Fruit fly (Drosophila melanogaster) whole organism, wandering third instar larva: Measurements from ENCODE around the gene CG13723.

Source experiments
- Abd-B ChIP-seq: fragments of >200 bp; optimal IDR thresholded peaks from 2 replicates; lab custom pipeline; 2017; ENCODE audit warnings: missing biosample characterization, missing genetic modification characterization
- CG32264 ChIP-seq: fragments of 200-800 bp; sonication (Bioruptor generic); optimal IDR thresholded peaks from 2 replicates; lab custom pipeline; 2016; ENCODE audit warnings: missing biosample characterization, missing genetic modification characterization
- CG9705 ChIP-seq: fragments of 200-800 bp; sonication (Bioruptor generic); optimal IDR thresholded peaks from 2 replicates; lab custom pipeline; 2018; ENCODE audit warnings: missing biosample characterization, mild to moderate bottlenecking, missing genetic modification characterization
- CrebA ChIP-seq: fragments of 200-800 bp; sonication (Bioruptor generic); optimal IDR thresholded peaks from 2 replicates; lab custom pipeline; 2016; ENCODE audit warnings: missing biosample characterization, mild to moderate bottlenecking, missing genetic modification characterization, borderline replicate concordance
- Dfd ChIP-seq: fragments of >200 bp; optimal IDR thresholded peaks from 2 replicates; lab custom pipeline; 2017; ENCODE audit warnings: missing biosample characterization, missing genetic modification characterization
- Dif ChIP-seq: fragments of 200-275, 200-300 bp; sonication (Bioruptor generic); optimal IDR thresholded peaks from 2 replicates; lab custom pipeline; 2018; ENCODE audit warnings: missing biosample characterization, missing genetic modification characterization; ENCODE audit not compliant: partially characterized antibody
- GATAd ChIP-seq: sonication (Bioruptor generic); optimal IDR thresholded peaks from 2 replicates; lab custom pipeline; 2016; ENCODE audit warnings: missing biosample characterization, missing genetic modification characterization
- HLH106 ChIP-seq: fragments of 200-800 bp; optimal IDR thresholded peaks from 3 replicates; lab custom pipeline; 2019; ENCODE audit warnings: missing biosample characterization, mild to moderate bottlenecking, missing genetic modification characterization, moderate library complexity
- Hnf4 ChIP-seq: fragments of 200-800 bp; sonication (Bioruptor generic); optimal IDR thresholded peaks from 2 replicates; lab custom pipeline; 2016; ENCODE audit warnings: missing biosample characterization, mild to moderate bottlenecking, missing genetic modification characterization
- Hr78 ChIP-seq: fragments of >200 bp; optimal IDR thresholded peaks from 2 replicates; lab custom pipeline; 2017; ENCODE audit warnings: missing biosample characterization, missing genetic modification characterization
- Hr83 ChIP-seq: fragments of 200-300 bp; sonication (Bioruptor generic); optimal IDR thresholded peaks from 2 replicates; lab custom pipeline; 2016; ENCODE audit warnings: missing biosample characterization, mild to moderate bottlenecking, missing genetic modification characterization, moderate library complexity; ENCODE audit not compliant: poor library complexity, severe bottlenecking
- Jra ChIP-seq: sonication (Bioruptor generic); optimal IDR thresholded peaks from 2 replicates; lab custom pipeline; 2016; ENCODE audit warnings: missing biosample characterization, missing genetic modification characterization
- Mio ChIP-seq: sonication (Bioruptor generic); optimal IDR thresholded peaks from 2 replicates; lab custom pipeline; 2016; ENCODE audit warnings: missing biosample characterization, missing genetic modification characterization
- Myc ChIP-seq: fragments of >200 bp; optimal IDR thresholded peaks from 2 replicates; lab custom pipeline; 2017
- N ChIP-seq: fragments of >200 bp; optimal IDR thresholded peaks from 2 replicates; lab custom pipeline; 2018; ENCODE audit warnings: missing biosample characterization, missing external identifiers, missing genetic modification characterization
- OdsH ChIP-seq: fragments of 200-800 bp; sonication (Bioruptor generic); optimal IDR thresholded peaks from 2 replicates; lab custom pipeline; 2016; ENCODE audit warnings: missing biosample characterization, mild to moderate bottlenecking, missing genetic modification characterization
- Rel ChIP-seq, 2 experiments: fragments of 200-800 bp; sonication (Bioruptor generic) in 1 of 2; optimal IDR thresholded peaks; 2 replicates in 1 of 2; 3 replicates in 1 of 2; lab custom pipeline; 2016 to 2019; ENCODE audit warnings: mild to moderate bottlenecking in 2 of 2, missing biosample characterization in 2 of 2, missing genetic modification characterization in 2 of 2, moderate library complexity in 1 of 2
- Sp1 ChIP-seq: fragments of 200-800 bp; sonication (Bioruptor generic); optimal IDR thresholded peaks from 3 replicates; lab custom pipeline; 2019; ENCODE audit warnings: missing biosample characterization, mild to moderate bottlenecking, missing genetic modification characterization, moderate library complexity
- Vsx2 ChIP-seq: fragments of 200-300, 225-300 bp; sonication (Bioruptor generic); optimal IDR thresholded peaks from 2 replicates; lab custom pipeline; 2018; ENCODE audit warnings: missing biosample characterization, missing genetic modification characterization; ENCODE audit not compliant: partially characterized antibody
- br ChIP-seq: fragments of 200-800 bp; sonication (Bioruptor generic); optimal IDR thresholded peaks from 2 replicates; lab custom pipeline; 2016; ENCODE audit warnings: missing biosample characterization, missing genetic modification characterization
- brk ChIP-seq: fragments of 200-800 bp; sonication (Bioruptor generic); optimal IDR thresholded peaks from 2 replicates; lab custom pipeline; 2016; ENCODE audit warnings: missing biosample characterization, mild to moderate bottlenecking, missing genetic modification characterization
- dl ChIP-seq, 2 experiments: fragments of 175-275, 200-275 bp in 1 of 2; fragments of 200-275 bp in 1 of 2; sonication (Bioruptor generic); optimal IDR thresholded peaks; lab custom pipeline; 2018; ENCODE audit warnings: mild to moderate bottlenecking in 2 of 2, missing biosample characterization in 2 of 2, missing genetic modification characterization in 2 of 2, moderate library complexity in 2 of 2; ENCODE audit not compliant: partially characterized antibody in 2 of 2, insufficient read depth in 1 of 2
- dmrt93B ChIP-seq: fragments of 200-800 bp; sonication (Bioruptor generic); optimal IDR thresholded peaks from 2 replicates; lab custom pipeline; 2018; ENCODE audit warnings: missing biosample characterization, mild to moderate bottlenecking, missing genetic modification characterization
- dsf ChIP-seq: sonication (Bioruptor generic); optimal IDR thresholded peaks from 2 replicates; lab custom pipeline; 2016; ENCODE audit warnings: missing biosample characterization, missing genetic modification characterization, borderline replicate concordance
- ey ChIP-seq: fragments of 200-800 bp; sonication (Bioruptor generic); optimal IDR thresholded peaks from 2 replicates; lab custom pipeline; 2016; ENCODE audit warnings: missing biosample characterization, missing genetic modification characterization
- foxo ChIP-seq, 2 experiments: fragments of 200-800 bp; sonication (Bioruptor generic); optimal IDR thresholded peaks; 2 replicates in 1 of 2; 3 replicates in 1 of 2; lab custom pipeline; 2016 to 2017; ENCODE audit warnings: missing biosample characterization in 2 of 2, missing genetic modification characterization in 2 of 2
- fru ChIP-seq: fragments of 200-800 bp; sonication (Bioruptor generic); optimal IDR thresholded peaks from 3 replicates; lab custom pipeline; 2016; ENCODE audit warnings: missing biosample characterization, mild to moderate bottlenecking, missing genetic modification characterization
- h ChIP-seq: fragments of 200-800 bp; sonication (Bioruptor generic); optimal IDR thresholded peaks from 3 replicates; lab custom pipeline; 2016; ENCODE audit warnings: missing biosample characterization, mild to moderate bottlenecking, missing genetic modification characterization
- jim ChIP-seq: fragments of 175-275, 200-325 bp; sonication (Bioruptor generic); optimal IDR thresholded peaks from 2 replicates; lab custom pipeline; 2016; ENCODE audit warnings: missing biosample characterization, mild to moderate bottlenecking, missing genetic modification characterization
- lola ChIP-seq: fragments of >200 bp; optimal IDR thresholded peaks from 2 replicates; lab custom pipeline; 2017; ENCODE audit warnings: missing biosample characterization, missing genetic modification characterization
- pan ChIP-seq: fragments of >200 bp; optimal IDR thresholded peaks from 2 replicates; lab custom pipeline; 2017
- psq ChIP-seq: fragments of 200-800 bp; sonication (Bioruptor generic); optimal IDR thresholded peaks from 3 replicates; lab custom pipeline; 2017; ENCODE audit warnings: missing biosample characterization, mild to moderate bottlenecking, missing genetic modification characterization, moderate library complexity
- rgr ChIP-seq: fragments of 200-800 bp; sonication (Bioruptor generic); optimal IDR thresholded peaks from 3 replicates; lab custom pipeline; 2016; ENCODE audit warnings: missing biosample characterization, mild to moderate bottlenecking, missing genetic modification characterization
- sage ChIP-seq: fragments of 200-800 bp; sonication (Bioruptor generic); optimal IDR thresholded peaks from 2 replicates; lab custom pipeline; 2016; ENCODE audit warnings: missing biosample characterization, mild to moderate bottlenecking, missing genetic modification characterization
- sv ChIP-seq: fragments of 200-800 bp; sonication (Bioruptor generic); optimal IDR thresholded peaks from 3 replicates; lab custom pipeline; 2016; ENCODE audit warnings: missing biosample characterization, missing genetic modification characterization
- tai ChIP-seq: sonication (Bioruptor generic); optimal IDR thresholded peaks from 2 replicates; lab custom pipeline; 2016; ENCODE audit warnings: missing biosample characterization, missing genetic modification characterization
- usp ChIP-seq: fragments of >200 bp; optimal IDR thresholded peaks from 2 replicates; lab custom pipeline; 2017; ENCODE audit warnings: missing biosample characterization, missing genetic modification characterization
- woc ChIP-seq: sonication (Bioruptor generic); optimal IDR thresholded peaks from 2 replicates; lab custom pipeline; 2016; ENCODE audit warnings: missing biosample characterization, mild to moderate bottlenecking, missing genetic modification characterization

The CG13723 gene

DNA sequence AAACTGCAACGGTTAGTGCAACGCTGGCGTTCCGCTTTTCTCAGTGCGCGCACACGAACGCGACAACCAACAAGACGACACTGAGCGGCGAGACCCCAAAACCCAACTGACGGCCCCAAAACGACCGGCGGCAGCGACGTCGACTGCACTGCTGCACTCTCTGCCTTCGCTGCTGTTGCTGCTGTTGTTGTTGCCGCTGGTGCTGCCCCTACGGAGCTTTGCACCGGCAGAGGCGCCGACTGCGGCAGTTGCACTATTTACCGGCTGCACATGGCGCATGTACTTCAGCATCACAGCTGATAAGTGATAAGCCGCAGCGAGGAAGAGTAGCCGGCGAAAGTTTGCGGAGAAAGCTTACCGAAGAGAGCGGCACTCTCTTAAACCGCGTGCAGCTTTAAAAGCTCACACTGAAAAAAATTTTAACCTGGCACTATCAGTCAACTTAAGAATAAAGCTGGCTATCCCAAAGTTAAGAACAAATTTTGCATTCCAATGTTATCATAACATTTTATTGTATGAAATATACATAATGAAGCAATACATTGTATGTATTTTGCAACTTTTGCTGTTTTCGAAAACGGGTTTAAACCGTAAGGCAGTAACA lies 26.0 kb upstream of the CG13723 start, which contains the start of gene Rbp6:
Rbp6 (minus strand) TSS at position 84 of the 604 bp plus-strand sequence.
- TF ChIP-seq fru (no peak), CG32264 (no peak), h (peak; percentile 39), foxo (GFP tag; optimal IDR thresholded peaks at IDR 0.05; lab: Kevin White, UChicago) (peak in 1 of 2 experiments; percentile 19), rgr (GFP tag; lab: Kevin White, UChicago) (peak; percentile 36)
- TF ChIP-seq, all 38 proteins: peak for 3

DNA sequence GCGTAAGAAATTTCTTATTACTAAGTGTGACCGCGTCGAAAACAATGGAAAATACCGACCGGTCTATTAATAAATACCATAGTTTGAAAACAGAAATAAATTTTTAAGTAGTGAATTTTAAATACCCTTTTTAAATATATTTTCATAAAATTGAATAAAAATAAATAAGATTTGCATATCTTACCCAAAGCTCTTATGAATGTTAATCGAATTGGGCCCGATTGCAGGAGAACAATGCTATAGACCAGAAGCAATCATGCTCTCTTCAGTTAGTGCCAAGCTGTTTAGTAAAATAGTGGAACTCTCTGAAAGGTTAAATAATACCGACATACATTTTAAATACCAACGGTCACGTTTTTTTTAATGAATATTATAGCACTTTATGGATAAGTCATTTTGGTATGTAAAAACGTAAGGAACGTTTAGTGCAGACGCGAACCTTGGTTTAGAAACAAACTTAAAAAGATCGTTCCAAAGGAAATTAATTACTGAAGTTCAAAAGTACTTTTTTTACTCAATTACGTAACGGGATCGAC lies 22.1 kb upstream of the CG13723 start, which contains the start of gene Afg3l2:
Afg3l2 (minus strand) TSS at position 51 of the 536 bp plus-strand sequence.
- no peak for TF ChIP-seq jim
- TF ChIP-seq dl (GFP tag; optimal IDR thresholded peaks at IDR 0.05; lab: Kevin White, UChicago; ENCODE audit: insufficient read depth in 1 of 2, partially characterized antibody in 2 of 2): no peak
- no peak for TF ChIP-seq CrebA (GFP tag; lab: Kevin White, UChicago)
- TF ChIP-seq CG32264: no peak
- TF ChIP-seq dmrt93B (GFP tag; lab: Kevin White, UChicago): peak; percentile 64
- TF ChIP-seq N: no peak
- TF ChIP-seq foxo (GFP tag; optimal IDR thresholded peaks at IDR 0.05; lab: Kevin White, UChicago): peak in 1 of 2 experiments; percentile 68
- no peak for TF ChIP-seq Rel (GFP tag; optimal IDR thresholded peaks at IDR 0.05; lab: Kevin White, UChicago)
- no peak for TF ChIP-seq Rel (tag; optimal IDR thresholded peaks at IDR 0.05; lab: Kevin White, UChicago)
- TF ChIP-seq Vsx2 (GFP tag; lab: Kevin White, UChicago): no peak
- no peak for TF ChIP-seq psq (GFP tag; lab: Kevin White, UChicago)
- peak; percentile 67 for TF ChIP-seq woc (GFP tag; lab: Kevin White, UChicago)
- no peak for TF ChIP-seq ey
- peak; percentile 39 for TF ChIP-seq sage (GFP tag; lab: Kevin White, UChicago)
- TF ChIP-seq dsf (GFP tag; lab: Kevin White, UChicago): no peak
- peak; percentile 28 for TF ChIP-seq rgr (GFP tag; lab: Kevin White, UChicago)
- no peak for TF ChIP-seq Hr78
- no peak for TF ChIP-seq lola (GFP tag; lab: Kevin White, UChicago)
- TF ChIP-seq br (GFP tag; lab: Kevin White, UChicago): no peak
- TF ChIP-seq CG9705 (GFP tag; lab: Kevin White, UChicago): peak; percentile 35
- no peak for TF ChIP-seq usp (GFP tag; lab: Kevin White, UChicago)
- TF ChIP-seq OdsH: no peak
- no peak for TF ChIP-seq Dfd (GFP tag; lab: Kevin White, UChicago)
- no peak for TF ChIP-seq Abd-B (GFP tag; lab: Kevin White, UChicago)
- no peak for TF ChIP-seq Jra (GFP tag; lab: Kevin White, UChicago)
- TF ChIP-seq GATAd (GFP tag; lab: Kevin White, UChicago): no peak
- peak; percentile 50 for TF ChIP-seq fru
- no peak for TF ChIP-seq Hnf4
- TF ChIP-seq tai: no peak
- TF ChIP-seq Sp1 (GFP tag; lab: Kevin White, UChicago): no peak
- TF ChIP-seq Myc (lab: Kevin White, UChicago): peak; percentile 65
- TF ChIP-seq Dif (GFP tag; lab: Kevin White, UChicago): no peak
- TF ChIP-seq Mio (GFP tag; lab: Kevin White, UChicago): no peak
- TF ChIP-seq HLH106 (tag; lab: Kevin White, UChicago): peak; percentile 68
- TF ChIP-seq Hr83 (GFP tag; lab: Kevin White, UChicago): no peak
- no peak for TF ChIP-seq pan (lab: Kevin White, UChicago)
- no peak for TF ChIP-seq brk (GFP tag; lab: Kevin White, UChicago)
- peak; percentile 17 for TF ChIP-seq sv (GFP tag; lab: Kevin White, UChicago)
- TF ChIP-seq h: peak; percentile 23
